Fruit fly (Drosophila melanogaster): Measurements from ENCODE around the gene hb.

Gene hb

dm6 chr3R:8669029-8669707 lies 28.5 kb downstream of the hb start (continued):
- TF ChIP-seq Hr51 (GFP tag; optimal IDR thresholded peaks at IDR 0.05), result peak; percentile 97 to 98
- peak; percentile 95 for TF ChIP-seq Optix (GFP tag; IDR thresholded peaks at IDR 0.05)
- TF ChIP-seq CG2116 (GFP tag; optimal IDR thresholded peaks at IDR 0.05), result peak; percentile 91
- peak; percentile 97 for TF ChIP-seq CG12299 (tag; optimal IDR thresholded peaks at IDR 0.05)
- TF ChIP-seq MTF-1 (GFP tag; optimal IDR thresholded peaks at IDR 0.05; ENCODE audit: borderline replicate concordance), result peak; percentile 96
- peak; percentile 99 for TF ChIP-seq CG18599 (GFP tag; optimal IDR thresholded peaks at IDR 0.05)
- peak; percentile 98 for TF ChIP-seq ems (GFP tag; optimal IDR thresholded peaks at IDR 0.05)
- peak; percentile 95 for TF ChIP-seq CG3407 (GFP tag; optimal IDR thresholded peaks at IDR 0.05)
- peak; percentile 96 for TF ChIP-seq ken (GFP tag; IDR thresholded peaks at IDR 0.05)
- TF ChIP-seq Nf-YC (tag; optimal IDR thresholded peaks at IDR 0.05), result peak; percentile 90
- TF ChIP-seq hbn (GFP tag; IDR thresholded peaks at IDR 0.05; ENCODE audit: partially characterized antibody), result peak; percentile 65; the same call in 1 of the 2 replicates
- no peak for TF ChIP-seq pita (GFP tag; optimal IDR thresholded peaks at IDR 0.05)
- TF ChIP-seq Dip3 (GFP tag; optimal IDR thresholded peaks at IDR 0.05), result peak; percentile 97
- TF ChIP-seq CG7839 (tag; optimal IDR thresholded peaks at IDR 0.05), result peak; percentile 98
- TF ChIP-seq pzg (GFP tag; optimal IDR thresholded peaks at IDR 0.05), result peak; percentile 66
- peak; percentile 72 for TF ChIP-seq CG1832 (GFP tag; optimal IDR thresholded peaks at IDR 0.05)
- peak; percentile 78 to 85 for TF ChIP-seq Trl (optimal IDR thresholded peaks at IDR 0.05)
- peak; percentile 98 for TF ChIP-seq Trl (GFP tag; optimal IDR thresholded peaks at IDR 0.05)
- peak; percentile 95 for TF ChIP-seq CG10462 (GFP tag; optimal IDR thresholded peaks at IDR 0.05)
- TF ChIP-seq CG5953 (GFP tag; IDR thresholded peaks at IDR 0.05), result peak; percentile 95
- TF ChIP-seq schlank (tag; optimal IDR thresholded peaks at IDR 0.05), result peak; percentile 96
- TF ChIP-seq eyg (GFP tag; optimal IDR thresholded peaks at IDR 0.05), result peak; percentile 95
- TF ChIP-seq bab2 (GFP tag; optimal IDR thresholded peaks at IDR 0.05), result peak; percentile 97
- TF ChIP-seq h (optimal IDR thresholded peaks at IDR 0.05), result no peak
- peak; percentile 97 for TF ChIP-seq row (GFP tag; IDR thresholded peaks at IDR 0.05)
- TF ChIP-seq fu2 (GFP tag; optimal IDR thresholded peaks at IDR 0.05), result peak; percentile 94
- no peak; the same call in 1 of the 3 replicates for TF ChIP-seq knrl (GFP tag; IDR thresholded peaks at IDR 0.05; ENCODE audit: partially characterized antibody)
- peak; percentile 96 for TF ChIP-seq CG1602 (GFP tag; optimal IDR thresholded peaks at IDR 0.05)
- peak; percentile 97 for TF ChIP-seq tup (GFP tag; optimal IDR thresholded peaks at IDR 0.05)
- 0 out of 2 replicates have a peak, but pooled peaks have one; percentile 61 for TF ChIP-seq CkIIα-i1 (GFP tag; IDR thresholded peaks at IDR 0.05)
- TF ChIP-seq CG13894 (tag; optimal IDR thresholded peaks at IDR 0.05), result peak; percentile 98
- peak; percentile 95 for TF ChIP-seq CG8089 (GFP tag; optimal IDR thresholded peaks at IDR 0.05)
- TF ChIP-seq Six4 (GFP tag; optimal IDR thresholded peaks at IDR 0.05), result peak; percentile 96
- TF ChIP-seq CG7372 (GFP tag; IDR thresholded peaks at IDR 0.05), result peak; percentile 91
- TF ChIP-seq Nf-YB (GFP tag; optimal IDR thresholded peaks at IDR 0.05), result peak; percentile 89
- peak; percentile 94 for TF ChIP-seq CG18764 (GFP tag; optimal IDR thresholded peaks at IDR 0.05)
- peak; percentile 93 for TF ChIP-seq CG15696 (tag; optimal IDR thresholded peaks at IDR 0.05)
- peak; percentile 86 for TF ChIP-seq CG6272 (GFP tag; IDR thresholded peaks at IDR 0.05)
- peak; percentile 85 for TF ChIP-seq CG6175 (GFP tag; IDR thresholded peaks at IDR 0.05)
- peak; percentile 91 for TF ChIP-seq peb (GFP tag; IDR thresholded peaks at IDR 0.05)
- TF ChIP-seq fd96Cb (tag; optimal IDR thresholded peaks at IDR 0.05), result peak; percentile 97
- TF ChIP-seq ERR (GFP tag; optimal IDR thresholded peaks at IDR 0.05), result peak; percentile 96
- TF ChIP-seq CG11560 (tag; IDR thresholded peaks at IDR 0.05), result peak; percentile 84
- TF ChIP-seq sna (GFP tag; IDR thresholded peaks at IDR 0.05; ENCODE audit: partially characterized antibody), result no peak; the same call in 1 of the 2 replicates
- peak; percentile 98 for TF ChIP-seq CG10979 (tag; optimal IDR thresholded peaks at IDR 0.05)
- peak; percentile 90 for TF ChIP-seq CG11093 (GFP tag; IDR thresholded peaks at IDR 0.05)
- peak; percentile 96 for TF ChIP-seq sim (GFP tag; IDR thresholded peaks at IDR 0.05)
- no peak for TF ChIP-seq prd (optimal IDR thresholded peaks at IDR 0.05)
- peak; percentile 97 for TF ChIP-seq prd (GFP tag; IDR thresholded peaks at IDR 0.05)
- peak; percentile 89 for TF ChIP-seq CG4730 (GFP tag; IDR thresholded peaks at IDR 0.05)

Measured in whole organism, embryonic.